Worm (Caenorhabditis elegans) whole organism, L2 larva: ENCODE results near the gene T11F8.5.
"Not testable (repeated sequence)": the region's sequence is repeated elsewhere in the genome, so short reads cannot be mapped to it uniquely, and the experiment has no call there.

ENCODE experiments used
- C34F6.9 ChIP-seq: fragments of 150-350 bp; optimal IDR thresholded peaks from 2 replicates; lab custom pipeline; 2014; ENCODE audit warnings: missing biosample characterization, missing genetic modification characterization
- F13H6.1 ChIP-seq: sonication (generic microtip); optimal IDR thresholded peaks from 2 replicates; lab custom pipeline; 2016; ENCODE audit warnings: missing genetic modification characterization, missing compliant biosample characterization
- alr-1 ChIP-seq: fragments of 150-350 bp; optimal IDR thresholded peaks from 2 replicates; lab custom pipeline; 2014; ENCODE audit warnings: missing biosample characterization, missing genetic modification characterization
- aly-2 ChIP-seq: fragments of 150-350 bp; optimal IDR thresholded peaks from 2 replicates; lab custom pipeline; 2014; ENCODE audit warnings: missing biosample characterization, missing genetic modification characterization
- blmp-1 ChIP-seq: sonication (generic microtip); optimal IDR thresholded peaks from 2 replicates; lab custom pipeline; 2017; ENCODE audit warnings: missing genetic modification characterization, mild to moderate bottlenecking, missing compliant biosample characterization, antibody characterized with exemption, moderate library complexity; ENCODE audit not compliant: insufficient read depth
- ceh-16 ChIP-seq: fragments of 150-350 bp; optimal IDR thresholded peaks from 2 replicates; lab custom pipeline; 2014; ENCODE audit warnings: missing biosample characterization, missing genetic modification characterization
- ceh-82 ChIP-seq: fragments of 150-350 bp; optimal IDR thresholded peaks from 2 replicates; lab custom pipeline; 2014; ENCODE audit warnings: missing biosample characterization, missing genetic modification characterization
- dmd-4 ChIP-seq: sonication (generic microtip); optimal IDR thresholded peaks from 2 replicates; lab custom pipeline; 2017; ENCODE audit warnings: missing biosample characterization, missing genetic modification characterization
- elt-1 ChIP-seq: fragments of 150-350 bp; optimal IDR thresholded peaks from 2 replicates; lab custom pipeline; 2014; ENCODE audit warnings: missing biosample characterization, missing genetic modification characterization
- elt-3 ChIP-seq: sonication (generic microtip); optimal IDR thresholded peaks from 2 replicates; lab custom pipeline; 2017; ENCODE audit warnings: missing biosample characterization, missing genetic modification characterization
- fos-1 ChIP-seq: fragments of 150-350 bp; optimal IDR thresholded peaks from 2 replicates; lab custom pipeline; 2014; ENCODE audit warnings: missing biosample characterization, missing genetic modification characterization
- gmeb-1 ChIP-seq: fragments of 150-350 bp; optimal IDR thresholded peaks from 2 replicates; lab custom pipeline; 2014; ENCODE audit warnings: missing biosample characterization, missing genetic modification characterization
- lin-11 ChIP-seq: fragments of 150-350 bp; sonication (generic microtip); optimal IDR thresholded peaks from 2 replicates; lab custom pipeline; 2014; ENCODE audit warnings: missing biosample characterization, missing genetic modification characterization, inconsistent platforms, mixed read lengths
- lin-39 ChIP-seq: fragments of 150-350 bp; optimal IDR thresholded peaks from 2 replicates; lab custom pipeline; 2014; ENCODE audit warnings: missing biosample characterization, missing genetic modification reagents, missing genetic modification characterization
- lsy-2 ChIP-seq, 2 experiments: fragments of 150-350 bp in 1 of 2; sonication (generic microtip) in 1 of 2; optimal IDR thresholded peaks; 2 replicates each; lab custom pipeline; 2014 to 2017; ENCODE audit warnings: missing biosample characterization in 2 of 2, missing genetic modification characterization in 2 of 2
- mab-5 ChIP-seq: fragments of 150-350 bp; optimal IDR thresholded peaks from 2 replicates; lab custom pipeline; 2014; ENCODE audit warnings: missing biosample characterization, missing genetic modification characterization
- mbf-1 ChIP-seq: sonication (generic microtip); optimal IDR thresholded peaks from 2 replicates; lab custom pipeline; 2017; ENCODE audit warnings: missing biosample characterization, missing genetic modification characterization
- mdl-1 ChIP-seq, 2 experiments: fragments of 150-350 bp in 1 of 2; sonication (generic microtip) in 1 of 2; optimal IDR thresholded peaks; 2 replicates each; lab custom pipeline; 2017; ENCODE audit warnings: missing biosample characterization in 2 of 2, missing genetic modification characterization in 2 of 2
- nhr-10 ChIP-seq: sonication (generic microtip); optimal IDR thresholded peaks from 2 replicates; lab custom pipeline; 2017; ENCODE audit warnings: missing biosample characterization, missing genetic modification characterization
- nhr-12 ChIP-seq: fragments of 150-350 bp; optimal IDR thresholded peaks from 2 replicates; lab custom pipeline; 2014; ENCODE audit warnings: missing biosample characterization, missing genetic modification characterization
- nhr-129 ChIP-seq: fragments of 150-350 bp; optimal IDR thresholded peaks from 2 replicates; lab custom pipeline; 2014; ENCODE audit warnings: missing biosample characterization, missing genetic modification characterization
- nhr-21 ChIP-seq: fragments of 150-350 bp; optimal IDR thresholded peaks from 2 replicates; lab custom pipeline; 2014; ENCODE audit warnings: missing biosample characterization, missing genetic modification characterization
- nhr-25 ChIP-seq: fragments of 150-350 bp; sonication (generic microtip); optimal IDR thresholded peaks from 3 replicates; lab custom pipeline; 2014; ENCODE audit warnings: missing biosample characterization, missing genetic modification characterization
- nhr-6 ChIP-seq: fragments of 150-350 bp; optimal IDR thresholded peaks from 2 replicates; lab custom pipeline; 2014; ENCODE audit warnings: missing biosample characterization, missing genetic modification characterization
- nhr-77 ChIP-seq: fragments of 150-350 bp; optimal IDR thresholded peaks from 2 replicates; lab custom pipeline; 2014; ENCODE audit warnings: missing biosample characterization, missing genetic modification characterization
- peb-1 ChIP-seq: fragments of 150-350 bp; optimal IDR thresholded peaks from 2 replicates; lab custom pipeline; 2014; ENCODE audit warnings: missing biosample characterization, missing genetic modification characterization
- sem-4 ChIP-seq: fragments of 150-350 bp; optimal IDR thresholded peaks from 2 replicates; lab custom pipeline; 2014; ENCODE audit warnings: missing biosample characterization, missing genetic modification reagents, missing genetic modification characterization
- skn-1 ChIP-seq: sonication (generic microtip); optimal IDR thresholded peaks from 2 replicates; lab custom pipeline; 2017; ENCODE audit warnings: missing biosample characterization, missing genetic modification characterization
- sma-3 ChIP-seq: sonication (generic microtip); optimal IDR thresholded peaks from 2 replicates; lab custom pipeline; 2016; ENCODE audit warnings: missing genetic modification reagents, missing genetic modification characterization, missing compliant biosample characterization
- snpc-4 ChIP-seq: fragments of 150-350 bp; optimal IDR thresholded peaks from 2 replicates; lab custom pipeline; 2014; ENCODE audit warnings: missing biosample characterization, missing genetic modification characterization
- unc-39 ChIP-seq: fragments of 150-350 bp; optimal IDR thresholded peaks from 2 replicates; lab custom pipeline; 2014; ENCODE audit warnings: missing biosample characterization, missing genetic modification characterization
- unc-62 ChIP-seq: fragments of 150-350 bp; optimal IDR thresholded peaks from 2 replicates; lab custom pipeline; 2014; ENCODE audit warnings: missing biosample characterization, missing genetic modification reagents, missing genetic modification characterization
- zag-1 ChIP-seq: fragments of 150-350 bp; optimal IDR thresholded peaks from 2 replicates; lab custom pipeline; 2014; ENCODE audit warnings: missing biosample characterization, missing genetic modification characterization
- ztf-1 ChIP-seq: fragments of 200-800 bp; sonication (Bioruptor generic); conservative IDR thresholded peaks from 2 replicates; pipeline ENCODE4 v1.3.6; 2022; ENCODE audit warnings: missing genetic modification characterization, missing compliant biosample characterization
- ztf-4 ChIP-seq: fragments of 150-350 bp; optimal IDR thresholded peaks from 2 replicates; lab custom pipeline; 2014; ENCODE audit warnings: missing biosample characterization, missing genetic modification characterization

T11F8.5 gene

ce11 chrIV:5482723-5483122 lies at the start of gene T11F8.5:
Gene T11F8.5 (plus strand): TSS chrIV:5483023.
- TF ChIP-seq C34F6.9, result no peak
- TF ChIP-seq alr-1 (tag; lab: Kevin White, UChicago), result no peak
- TF ChIP-seq unc-39 (tag; lab: Kevin White, UChicago), result no peak
- TF ChIP-seq fos-1, result no peak
- no peak for TF ChIP-seq dmd-4 (tag; lab: Kevin White, UChicago)
- no peak for TF ChIP-seq lin-11 (tag; lab: Kevin White, UChicago)
- TF ChIP-seq elt-3 (tag; lab: Kevin White, UChicago), result no peak
- no peak for TF ChIP-seq nhr-129 (tag; lab: Kevin White, UChicago)
- no peak for TF ChIP-seq mdl-1 (tag; optimal IDR thresholded peaks at IDR 0.05; lab: Kevin White, UChicago)
- TF ChIP-seq skn-1 (tag; lab: Kevin White, UChicago), result no peak

- TF ChIP-seq mbf-1 (tag; lab: Kevin White, UChicago) (no peak), fos-1 (no peak), aly-2 (tag; lab: Kevin White, UChicago) (no peak), mab-5 (tag; lab: Kevin White, UChicago) (no peak), nhr-12 (no peak), sma-3 (GFP tag; lab: Kevin White, UChicago) (no peak), ztf-4 (tag; lab: Kevin White, UChicago) (no peak), elt-1 (tag; lab: Kevin White, UChicago) (no peak)
Measured at ce11 chrIV:5438705-5439104, 44.1 kb upstream of the T11F8.5 start, which contains the start of gene mgl-3. Gene mgl-3 (plus strand): TSS chrIV:5439005.

ce11 chrIV:5452667-5453066 lies 30.2 kb upstream of the T11F8.5 start, which contains the start of gene Y4C6A.4:
Gene Y4C6A.4 (plus strand): TSS chrIV:5452967.
- TF ChIP-seq peb-1 (tag; lab: Kevin White, UChicago), result no peak
- no peak for TF ChIP-seq snpc-4
- no peak for TF ChIP-seq dmd-4 (tag; lab: Kevin White, UChicago)
- no peak for TF ChIP-seq F13H6.1 (tag; lab: Kevin White, UChicago)
- TF ChIP-seq sma-3 (GFP tag; lab: Kevin White, UChicago), result no peak

- TF ChIP-seq gmeb-1 (tag; lab: Kevin White, UChicago); ceh-16 (tag; lab: Kevin White, UChicago); sma-3 (GFP tag; lab: Kevin White, UChicago): not testable (repeated sequence)
Measured at ce11 chrIV:5455999-5456398, 26.8 kb upstream of the T11F8.5 start, which contains the start of gene Y4C6A.3. Gene Y4C6A.3 (minus strand): TSS chrIV:5456099.

ce11 chrIV:5462820-5463219 lies 20.0 kb upstream of the T11F8.5 start:
- TF ChIP-seq aly-2 (tag; lab: Kevin White, UChicago), result no peak
- no peak for TF ChIP-seq nhr-25 (tag; lab: Kevin White, UChicago)
- TF ChIP-seq nhr-12, result no peak
- no peak for TF ChIP-seq dmd-4 (tag; lab: Kevin White, UChicago)
- no peak for TF ChIP-seq ztf-4 (tag; lab: Kevin White, UChicago)
- TF ChIP-seq F13H6.1 (tag; lab: Kevin White, UChicago), result no peak
- TF ChIP-seq sem-4, result no peak
- no peak for TF ChIP-seq zag-1 (tag; lab: Kevin White, UChicago)
- no peak for TF ChIP-seq snpc-4
- no peak for TF ChIP-seq peb-1 (tag; lab: Kevin White, UChicago)
- no peak for TF ChIP-seq ceh-16 (tag; lab: Kevin White, UChicago)
- no peak for TF ChIP-seq nhr-21 (tag; lab: Kevin White, UChicago)
- no peak for TF ChIP-seq nhr-10 (tag; lab: Kevin White, UChicago)
- no peak for TF ChIP-seq lin-39 (tag; lab: Kevin White, UChicago)
- TF ChIP-seq ztf-1 (GFP tag; lab: Robert Waterston, UW), result no peak
- TF ChIP-seq ceh-82 (tag; lab: Kevin White, UChicago), result no peak
- no peak for TF ChIP-seq blmp-1 (tag; lab: Kevin White, UChicago)
- no peak for TF ChIP-seq lsy-2 (tag; optimal IDR thresholded peaks at IDR 0.05; lab: Kevin White, UChicago)

ce11 chrIV:5464403-5464802 lies 18.4 kb upstream of the T11F8.5 start, which contains the start of gene Y52D5A.2:
Gene Y52D5A.2 (minus strand): TSS chrIV:5464503.
- not testable (repeated sequence) for TF ChIP-seq unc-62 (GFP tag; lab: Kevin White, UChicago); nhr-77 (tag; lab: Kevin White, UChicago); nhr-6 (tag; lab: Kevin White, UChicago)
